Worm (Caenorhabditis elegans): Measurements from ENCODE around the gene T01B11.1.

DNA sequence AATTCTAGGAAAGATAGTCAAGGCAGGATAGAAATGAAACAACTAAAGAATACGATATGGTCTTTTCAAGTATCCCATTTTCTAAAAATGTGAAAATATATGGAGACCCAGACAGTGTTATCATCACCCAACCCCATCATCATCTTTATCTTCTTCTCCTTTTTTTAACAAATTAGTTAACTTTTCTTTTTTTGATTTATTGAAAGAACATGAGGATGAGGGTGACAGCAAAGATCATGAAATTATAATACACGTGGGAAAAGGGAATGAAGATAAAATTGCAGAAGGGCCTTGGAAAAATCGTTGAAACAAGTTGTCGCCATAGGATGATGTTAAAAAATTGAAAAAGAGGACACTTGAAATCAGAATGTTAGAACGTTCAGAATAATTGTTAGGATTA is 17.2 kb downstream of the T01B11.1 start:
- TF ChIP-seq F49E8.2 (tag; optimal IDR thresholded peaks at IDR 0.05; ENCODE audit: insufficient read depth), result no peak
- no peak for TF ChIP-seq ceh-79 (tag; optimal IDR thresholded peaks at IDR 0.05)
- no peak for TF ChIP-seq ama-1 (optimal IDR thresholded peaks at IDR 0.05)
- TF ChIP-seq ama-1 (GFP tag; optimal IDR thresholded peaks at IDR 0.05), result no peak

All from whole organism, young adult.